Worm (Caenorhabditis elegans) whole organism, young adult: Measurements from ENCODE around the gene mif-2.

Source experiments
- F33H1.4 ChIP-seq: fragments of 200-800 bp; sonication (Bioruptor generic); IDR thresholded peaks from 2 replicates; pipeline ENCODE4 v1.3.6; 2022; ENCODE audit warnings: missing genetic modification reagents, missing genetic modification characterization, missing compliant biosample characterization
- ama-1 ChIP-seq, 3 experiments: fragments of 150-350 bp in 1 of 3; sonication (generic microtip) in 2 of 3; optimal IDR thresholded peaks; 2 replicates each; lab custom pipeline; 2014 to 2018; ENCODE audit warnings: missing biosample characterization in 2 of 3, missing genetic modification characterization in 2 of 3, missing genetic modification reagents in 2 of 3
- dpl-1 ChIP-seq: fragments of 150-350 bp; optimal IDR thresholded peaks from 2 replicates; lab custom pipeline; 2014; ENCODE audit warnings: missing biosample characterization, missing genetic modification reagents, missing genetic modification characterization
- hmg-1.2 ChIP-seq: fragments of 200-800 bp; sonication (Bioruptor generic); IDR thresholded peaks from 2 replicates; pipeline ENCODE4 v1.3.6; 2022; ENCODE audit warnings: missing genetic modification reagents, missing genetic modification characterization, missing compliant biosample characterization
- lsl-1 ChIP-seq: fragments of 200-800 bp; sonication (Bioruptor generic); optimal IDR thresholded peaks from 2 replicates; lab custom pipeline; 2018; ENCODE audit warnings: mild to moderate bottlenecking, missing genetic modification characterization, moderate library complexity, missing compliant biosample characterization
- nfya-1 ChIP-seq: sonication (generic microtip); optimal IDR thresholded peaks from 2 replicates; lab custom pipeline; 2017; ENCODE audit warnings: antibody characterized with exemption, missing compliant biosample characterization, missing genetic modification characterization, borderline replicate concordance; ENCODE audit not compliant: insufficient read depth
- snpc-4 ChIP-seq, 5 experiments: fragments of 150-350 bp in 1 of 5; sonication (generic microtip) in 4 of 5; optimal IDR thresholded peaks; 2 replicates each; lab custom pipeline; 2014 to 2018; ENCODE audit warnings: missing genetic modification characterization in 5 of 5, missing biosample characterization in 3 of 5, antibody characterized with exemption in 2 of 5, mild to moderate bottlenecking in 2 of 5, missing compliant biosample characterization in 2 of 5, missing genotype in 2 of 5, moderate library complexity in 2 of 5, missing genetic modification reagents in 1 of 5
- unc-62 ChIP-seq: fragments of 150-350 bp; optimal IDR thresholded peaks from 2 replicates; lab custom pipeline; 2014; ENCODE audit warnings: missing biosample characterization, missing genetic modification reagents, missing genetic modification characterization
- zfh-2 ChIP-seq: fragments of 200-800 bp; sonication (Bioruptor generic); conservative IDR thresholded peaks from 2 replicates; pipeline ENCODE4 v1.3.6; 2022; ENCODE audit warnings: missing genetic modification reagents, missing genetic modification characterization, missing compliant biosample characterization
- ztf-6 ChIP-seq: fragments of 200-800 bp; sonication (Bioruptor generic); IDR thresholded peaks from 2 replicates; pipeline ENCODE4 v1.3.6; 2022; ENCODE audit warnings: missing genetic modification reagents, missing genetic modification characterization, missing compliant biosample characterization

- no peak for TF ChIP-seq lsl-1 (GFP tag; lab: Kevin White, UChicago)
- no peak for TF ChIP-seq ama-1 (optimal IDR thresholded peaks at IDR 0.05; lab: Kevin White, UChicago)
- TF ChIP-seq ama-1 (GFP tag; optimal IDR thresholded peaks at IDR 0.05; lab: Kevin White, UChicago), result no peak
- no peak for TF ChIP-seq hmg-1.2 (GFP tag; lab: Robert Waterston, UW)
- TF ChIP-seq dpl-1 (GFP tag; lab: Kevin White, UChicago), result no peak
- no peak for TF ChIP-seq zfh-2
- TF ChIP-seq nfya-1, result no peak
- TF ChIP-seq F33H1.4, result no peak
- TF ChIP-seq ztf-6 (GFP tag; lab: Robert Waterston, UW), result no peak
- TF ChIP-seq snpc-4 (GFP tag; optimal IDR thresholded peaks at IDR 0.05; lab: Kevin White, UChicago), result no peak
- TF ChIP-seq snpc-4 (tag; optimal IDR thresholded peaks at IDR 0.05; lab: Kevin White, UChicago), result no peak
- TF ChIP-seq unc-62 (GFP tag; lab: Kevin White, UChicago), result no peak
Observed at ce11 chrV:11943737-11944136, 34.5 kb downstream of the mif-2 start.
